Fruit fly (Drosophila melanogaster) whole organism, embryonic: ENCODE measurements around the gene Unc50.

Experiments used
- ATbp ChIP-seq: fragments of 200-800 bp; sonication (Bioruptor generic); optimal IDR thresholded peaks from 2 replicates; lab custom pipeline; 2017; ENCODE audit warnings: missing biosample characterization, mild to moderate bottlenecking, missing genetic modification characterization, missing genetic modification reagents
- Atf6 ChIP-seq: fragments of 200-800 bp; sonication (Bioruptor generic); IDR thresholded peaks from 2 replicates; pipeline ENCODE4 v1.3.6; 2022; ENCODE audit warnings: missing biosample characterization, missing genetic modification characterization
- CG10209 ChIP-seq: fragments of 200-800 bp; sonication (Bioruptor generic); optimal IDR thresholded peaks from 3 replicates; lab custom pipeline; 2017; ENCODE audit warnings: missing biosample characterization, mild to moderate bottlenecking, missing genetic modification characterization, missing genetic modification reagents
- CG10979 ChIP-seq: fragments of 200-800 bp; sonication (Bioruptor generic); optimal IDR thresholded peaks from 2 replicates; lab custom pipeline; 2018; ENCODE audit warnings: missing biosample characterization, mild to moderate bottlenecking, missing genetic modification characterization, moderate library complexity
- CG11723 ChIP-seq: fragments of 200-800 bp; sonication (Bioruptor generic); optimal IDR thresholded peaks from 2 replicates; lab custom pipeline; 2017; ENCODE audit warnings: missing biosample characterization, mild to moderate bottlenecking, missing genetic modification characterization
- CG1233 ChIP-seq: fragments of 200-800 bp; sonication (Bioruptor generic); optimal IDR thresholded peaks from 4 replicates; lab custom pipeline; 2018; ENCODE audit warnings: missing biosample characterization, mild to moderate bottlenecking, missing genetic modification characterization
- CG1602 ChIP-seq: fragments of 200-800 bp; sonication (Bioruptor generic); optimal IDR thresholded peaks from 3 replicates; lab custom pipeline; 2016; ENCODE audit warnings: missing biosample characterization, missing genetic modification characterization
- CG17359 ChIP-seq: fragments of 200-800 bp; sonication (Bioruptor generic); optimal IDR thresholded peaks from 3 replicates; lab custom pipeline; 2018; ENCODE audit warnings: missing biosample characterization, mild to moderate bottlenecking, missing genetic modification characterization, moderate library complexity
- CG17361 ChIP-seq: fragments of 200-800 bp; sonication (Bioruptor generic); IDR thresholded peaks from 3 replicates; pipeline ENCODE4 v1.3.6; 2022; ENCODE audit warnings: missing biosample characterization, missing genetic modification characterization
- CG18262 ChIP-seq: fragments of 200-800 bp; optimal IDR thresholded peaks from 3 replicates; lab custom pipeline; 2019; ENCODE audit warnings: missing biosample characterization, mild to moderate bottlenecking, missing genetic modification characterization, moderate library complexity
- CG2875 ChIP-seq: fragments of 200-800 bp; sonication (Bioruptor generic); optimal IDR thresholded peaks from 2 replicates; lab custom pipeline; 2017; ENCODE audit warnings: missing biosample characterization, mild to moderate bottlenecking, missing genetic modification characterization, missing genetic modification reagents
- CG30403 ChIP-seq: fragments of 200-800 bp; sonication (Bioruptor generic); optimal IDR thresholded peaks from 3 replicates; lab custom pipeline; 2016; ENCODE audit warnings: missing biosample characterization, missing genetic modification characterization
- CG33557 ChIP-seq: fragments of 200-800 bp; sonication (Bioruptor generic); optimal IDR thresholded peaks from 2 replicates; lab custom pipeline; 2019; ENCODE audit warnings: missing biosample characterization, mild to moderate bottlenecking, missing genetic modification characterization, moderate library complexity
- CG3995 ChIP-seq: fragments of 200-800 bp; sonication (Bioruptor generic); optimal IDR thresholded peaks from 3 replicates; lab custom pipeline; 2016; ENCODE audit warnings: missing biosample characterization, missing genetic modification characterization
- CG4360 ChIP-seq: fragments of 200-800 bp; sonication (Bioruptor generic); IDR thresholded peaks from 2 replicates; pipeline ENCODE4 v1.3.6; 2022; ENCODE audit warnings: missing biosample characterization, missing genetic modification characterization
- CG4404 ChIP-seq: fragments of 200-800 bp; sonication (Bioruptor generic); IDR thresholded peaks from 2 replicates; pipeline ENCODE4 v1.3.6; 2022; ENCODE audit warnings: missing biosample characterization, missing genetic modification characterization
- CG4424 ChIP-seq: fragments of 200-800 bp; sonication (Bioruptor generic); optimal IDR thresholded peaks from 3 replicates; lab custom pipeline; 2016; ENCODE audit warnings: missing biosample characterization, missing genetic modification characterization
- CG5180 ChIP-seq: fragments of 200-800 bp; sonication (Bioruptor generic); optimal IDR thresholded peaks from 3 replicates; lab custom pipeline; 2017; ENCODE audit warnings: missing biosample characterization, missing genetic modification characterization, mild to moderate bottlenecking, moderate library complexity, missing genetic modification reagents
- CG5953 ChIP-seq: fragments of 200-800 bp; sonication (Bioruptor generic); IDR thresholded peaks from 2 replicates; pipeline ENCODE4 v1.3.6; 2022; ENCODE audit warnings: missing biosample characterization, missing genetic modification characterization
- CG6689 ChIP-seq: fragments of 200-800 bp; sonication (Bioruptor generic); IDR thresholded peaks from 2 replicates; pipeline ENCODE4 v1.3.6; 2022; ENCODE audit warnings: missing biosample characterization, missing genetic modification characterization
- CG6791 ChIP-seq: fragments of 200-800 bp; sonication (Bioruptor generic); IDR thresholded peaks from 3 replicates; pipeline ENCODE4 v1.3.6; 2022; ENCODE audit warnings: missing biosample characterization, missing genetic modification characterization; ENCODE audit not compliant: partially characterized antibody
- CG8944 ChIP-seq: fragments of 200-800 bp; sonication (Bioruptor generic); optimal IDR thresholded peaks from 3 replicates; lab custom pipeline; 2016; ENCODE audit warnings: missing biosample characterization, missing genetic modification characterization
- D19B ChIP-seq: fragments of 200-800 bp; sonication (Bioruptor generic); optimal IDR thresholded peaks from 2 replicates; lab custom pipeline; 2017; ENCODE audit warnings: missing biosample characterization, mild to moderate bottlenecking, missing genetic modification characterization
- Dad ChIP-seq: fragments of 200-800 bp; sonication (Bioruptor generic); optimal IDR thresholded peaks from 3 replicates; lab custom pipeline; 2016; ENCODE audit warnings: missing biosample characterization, missing genetic modification characterization
- Gsc ChIP-seq: fragments of 200-800 bp; sonication (Bioruptor generic); IDR thresholded peaks from 2 replicates; pipeline ENCODE4 v1.3.6; 2022; ENCODE audit warnings: missing biosample characterization, missing genetic modification characterization
- H2.0 ChIP-seq: fragments of 200-800 bp; sonication (Bioruptor generic); IDR thresholded peaks from 2 replicates; pipeline ENCODE4 v1.3.6; 2022; ENCODE audit warnings: missing biosample characterization, missing genetic modification characterization
- HLH54F ChIP-seq: fragments of 200-800 bp; sonication (Bioruptor generic); optimal IDR thresholded peaks from 3 replicates; lab custom pipeline; 2016; ENCODE audit warnings: missing biosample characterization, missing genetic modification characterization
- HLHmδ ChIP-seq: fragments of 200-800 bp; sonication (Bioruptor generic); optimal IDR thresholded peaks from 2 replicates; lab custom pipeline; 2018; ENCODE audit warnings: missing biosample characterization, mild to moderate bottlenecking, missing genetic modification characterization, moderate library complexity
- Hmr ChIP-seq: fragments of 200-800 bp; sonication (Bioruptor generic); optimal IDR thresholded peaks from 3 replicates; lab custom pipeline; 2017; ENCODE audit warnings: mild to moderate bottlenecking, missing biosample characterization, missing genetic modification reagents, missing genetic modification characterization
- Mad ChIP-seq: fragments of 200-800 bp; sonication (Bioruptor generic); optimal IDR thresholded peaks from 2 replicates; lab custom pipeline; 2016; ENCODE audit warnings: missing biosample characterization, missing genetic modification characterization
- Max ChIP-seq: fragments of 200-800 bp; sonication (Bioruptor generic); optimal IDR thresholded peaks from 2 replicates; lab custom pipeline; 2016; ENCODE audit warnings: missing biosample characterization, mild to moderate bottlenecking, missing genetic modification characterization
- Mes4 ChIP-seq: fragments of 200-800 bp; sonication (Bioruptor generic); optimal IDR thresholded peaks from 2 replicates; lab custom pipeline; 2016; ENCODE audit warnings: missing biosample characterization, missing genetic modification characterization
- Neu2 ChIP-seq: fragments of 200-800 bp; sonication (Bioruptor generic); optimal IDR thresholded peaks from 3 replicates; lab custom pipeline; 2016; ENCODE audit warnings: missing biosample characterization, missing genetic modification characterization, borderline replicate concordance
- Pdp1 ChIP-seq, 2 experiments: fragments of 200-800 bp; sonication (Bioruptor generic); optimal IDR thresholded peaks; 3 replicates each; lab custom pipeline; 2016; ENCODE audit warnings: missing biosample characterization in 2 of 2, missing genetic modification characterization in 2 of 2, mild to moderate bottlenecking in 1 of 2, moderate library complexity in 1 of 2
- Sox102F ChIP-seq: fragments of 200-800 bp; sonication (Bioruptor generic); optimal IDR thresholded peaks from 2 replicates; lab custom pipeline; 2018; ENCODE audit warnings: missing biosample characterization, mild to moderate bottlenecking, missing genetic modification characterization, moderate library complexity
- TFAM ChIP-seq: fragments of 200-800 bp; sonication (Bioruptor generic); optimal IDR thresholded peaks from 2 replicates; lab custom pipeline; 2017; ENCODE audit warnings: missing biosample characterization, missing genetic modification characterization, inconsistent platforms
- amos ChIP-seq: fragments of 200-800 bp; sonication (Bioruptor generic); IDR thresholded peaks from 2 replicates; pipeline ENCODE4 v1.3.6; 2022; ENCODE audit warnings: missing biosample characterization, missing genetic modification characterization; ENCODE audit not compliant: partially characterized antibody
- ci ChIP-seq: fragments of 200-800 bp; sonication (Bioruptor generic); IDR thresholded peaks from 3 replicates; pipeline ENCODE4 v1.3.6; 2022; ENCODE audit warnings: missing biosample characterization, missing genetic modification characterization
- dan ChIP-seq: fragments of 200-800 bp; sonication (Bioruptor generic); IDR thresholded peaks from 2 replicates; pipeline ENCODE4 v1.3.6; 2022; ENCODE audit warnings: missing biosample characterization, missing genetic modification characterization
- exex ChIP-seq: fragments of 200-800 bp; sonication (Bioruptor generic); optimal IDR thresholded peaks from 4 replicates; lab custom pipeline; 2018; ENCODE audit warnings: missing biosample characterization, mild to moderate bottlenecking, missing genetic modification characterization, moderate library complexity
- ftz-f1 ChIP-seq: fragments of 200-800 bp; sonication (Bioruptor generic); optimal IDR thresholded peaks from 2 replicates; lab custom pipeline; 2016; ENCODE audit warnings: missing biosample characterization, missing genetic modification characterization
- gt ChIP-seq: fragments of 200-800 bp; sonication (Bioruptor generic); IDR thresholded peaks from 2 replicates; pipeline ENCODE4 v1.3.6; 2022; ENCODE audit warnings: missing biosample characterization, missing genetic modification characterization
- inv ChIP-seq: fragments of 200-800 bp; sonication (Bioruptor generic); IDR thresholded peaks from 2 replicates; pipeline ENCODE4 v1.3.6; 2022; ENCODE audit warnings: missing biosample characterization, missing genetic modification characterization; ENCODE audit not compliant: partially characterized antibody
- lbe ChIP-seq: fragments of 200-800 bp; sonication (Bioruptor generic); optimal IDR thresholded peaks from 2 replicates; lab custom pipeline; 2016; ENCODE audit warnings: missing biosample characterization, mild to moderate bottlenecking, missing genetic modification characterization
- lov ChIP-seq, 2 experiments: fragments of 200-800 bp in 1 of 2; fragments of >200 bp in 1 of 2; sonication (Bioruptor generic) in 1 of 2; IDR thresholded peaks in 1 of 2; optimal IDR thresholded peaks in 1 of 2; 2 replicates in 1 of 2; 3 replicates in 1 of 2; pipeline versions ENCODE4 v1.3.6 to Lab custom; 2017 to 2022; ENCODE audit warnings: missing biosample characterization in 1 of 2, missing genetic modification characterization in 1 of 2
- phol ChIP-seq: fragments of 200-800 bp; sonication (Bioruptor generic); optimal IDR thresholded peaks from 3 replicates; lab custom pipeline; 2018; ENCODE audit warnings: missing biosample characterization, mild to moderate bottlenecking, missing genetic modification characterization, moderate library complexity
- run ChIP-seq: fragments of 200-800 bp; sonication (Bioruptor generic); optimal IDR thresholded peaks from 3 replicates; lab custom pipeline; 2018; ENCODE audit warnings: missing biosample characterization, mild to moderate bottlenecking, missing genetic modification characterization
- scrt ChIP-seq: fragments of 200-800 bp; sonication (Bioruptor generic); optimal IDR thresholded peaks from 2 replicates; lab custom pipeline; 2018; ENCODE audit warnings: missing biosample characterization, mild to moderate bottlenecking, missing genetic modification characterization, moderate library complexity
- slp2 ChIP-seq: fragments of 200-800 bp; sonication (Bioruptor generic); optimal IDR thresholded peaks from 2 replicates; lab custom pipeline; 2016; ENCODE audit warnings: missing biosample characterization, missing genetic modification characterization

The Unc50 gene

DNA sequence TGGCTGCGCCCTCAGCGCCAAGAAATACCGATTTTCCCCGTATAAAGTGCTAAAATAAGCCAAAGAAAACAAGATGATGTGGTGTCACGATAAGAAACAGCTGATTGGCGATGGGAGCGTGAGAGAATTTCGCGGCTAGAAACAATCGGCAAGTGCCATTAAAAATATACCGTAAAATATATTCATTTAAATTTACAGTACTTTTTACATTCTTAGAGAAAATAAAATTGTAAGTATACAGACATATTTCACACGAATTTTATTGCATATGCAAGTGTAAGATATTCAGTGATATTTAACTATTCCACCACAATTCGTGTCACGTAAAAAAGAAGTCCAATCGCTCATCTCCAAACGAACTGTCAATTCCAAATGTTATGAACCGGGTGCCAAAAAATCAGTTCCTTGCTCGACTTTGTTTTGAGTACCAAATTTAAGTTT lies at the start of gene Unc50, which contains the start of the genes CG11755 and CG8043 (continued):
- no peak for TF ChIP-seq exex
- peak; percentile 68 for TF ChIP-seq CG17359 (tag; lab: Kevin White, UChicago)
- no peak for TF ChIP-seq dan (GFP tag; lab: Robert Waterston, UW)
- TF ChIP-seq CG17361 (GFP tag; lab: Robert Waterston, UW), result peak; percentile 88
- peak; percentile 63; the same call in 1 of the 2 replicates for TF ChIP-seq Atf6 (GFP tag; lab: Robert Waterston, UW)
- peak; percentile 79 for TF ChIP-seq CG33557
- peak; percentile 69 for TF ChIP-seq HLH54F
- TF ChIP-seq ftz-f1, result no peak
- peak; percentile 27 for TF ChIP-seq Mes4
- TF ChIP-seq run (tag; lab: Kevin White, UChicago), result peak; percentile 26
- TF ChIP-seq CG10979 (tag; lab: Kevin White, UChicago), result peak; percentile 75
- TF ChIP-seq CG2875 (GFP tag; lab: Kevin White, UChicago), result peak; percentile 51
- peak; percentile 70 for TF ChIP-seq CG10209 (GFP tag; lab: Kevin White, UChicago)
- no peak for TF ChIP-seq Gsc (GFP tag; lab: Robert Waterston, UW)
- TF ChIP-seq CG1233 (GFP tag; lab: Kevin White, UChicago), result peak; percentile 70
- peak; percentile 80 for TF ChIP-seq CG18262 (tag; lab: Kevin White, UChicago)
- TF ChIP-seq Max (GFP tag; lab: Kevin White, UChicago), result peak; percentile 77
- TF ChIP-seq inv (GFP tag; lab: Robert Waterston, UW), result peak; percentile 97
- TF ChIP-seq gt (GFP tag; lab: Robert Waterston, UW), result no peak
- peak; percentile 49 for TF ChIP-seq CG11723 (GFP tag; lab: Kevin White, UChicago)
- peak; percentile 43 for TF ChIP-seq slp2
- TF ChIP-seq phol (tag; lab: Kevin White, UChicago), result peak; percentile 88
- TF ChIP-seq Hmr (GFP tag; lab: Kevin White, UChicago), result peak; percentile 84
- TF ChIP-seq Dad (GFP tag; lab: Kevin White, UChicago), result peak; percentile 41
- TF ChIP-seq CG1602, result peak; percentile 75
- peak; percentile 78 for TF ChIP-seq CG4424 (GFP tag; lab: Kevin White, UChicago)
- TF ChIP-seq Neu2 (GFP tag; lab: Kevin White, UChicago), result no peak
- peak; percentile 78 for TF ChIP-seq CG4404 (GFP tag; lab: Robert Waterston, UW)
- TF ChIP-seq lbe, result peak; percentile 79
- peak; percentile 51 for TF ChIP-seq CG8944
- TF ChIP-seq TFAM (GFP tag; lab: Kevin White, UChicago), result no peak
- TF ChIP-seq HLHmδ (GFP tag; lab: Kevin White, UChicago), result no peak
- TF ChIP-seq amos (GFP tag; lab: Robert Waterston, UW), result peak; percentile 93
- peak; percentile 46 for TF ChIP-seq CG5180
- no peak; the same call in 2 of the 3 replicates for TF ChIP-seq ci (GFP tag; lab: Robert Waterston, UW)
- peak; percentile 56 for TF ChIP-seq CG3995
- TF ChIP-seq CG6689, result peak; percentile 74
- peak; percentile 92 for TF ChIP-seq CG6791
- TF ChIP-seq Mad (GFP tag; lab: Kevin White, UChicago), result peak; percentile 76
- peak; percentile 78 to 86 for TF ChIP-seq Pdp1 (GFP tag; optimal IDR thresholded peaks at IDR 0.05; lab: Kevin White, UChicago)
- peak; percentile 56; the same call in 1 of the 2 replicates for TF ChIP-seq H2.0 (GFP tag; lab: Robert Waterston, UW)
- no peak for TF ChIP-seq CG5953 (GFP tag; lab: Robert Waterston, UW)
- TF ChIP-seq lov (optimal IDR thresholded peaks at IDR 0.05; lab: Kevin White, UChicago), result no peak
- TF ChIP-seq lov (GFP tag; IDR thresholded peaks at IDR 0.05; lab: Robert Waterston, UW), result 0 out of 3 replicates have a peak, but pooled peaks have one; percentile 11
- TF ChIP-seq CG4360 (GFP tag; lab: Robert Waterston, UW), result no peak
- peak; percentile 24 for TF ChIP-seq D19B (GFP tag; lab: Kevin White, UChicago)
- TF ChIP-seq ATbp, result peak; percentile 32
- no peak for TF ChIP-seq scrt (GFP tag; lab: Kevin White, UChicago)
- TF ChIP-seq Sox102F, result peak; percentile 67
- peak; percentile 90 for TF ChIP-seq CG30403 (GFP tag; lab: Kevin White, UChicago)
